Worm (Caenorhabditis elegans) whole organism, mixed stage, embryonic: ENCODE data around the gene ugt-45.

Experiments used
- M03D4.4 ChIP-seq: sonication (generic microtip); optimal IDR thresholded peaks from 2 replicates; lab custom pipeline; 2017; ENCODE audit warnings: mild to moderate bottlenecking, missing genetic modification characterization, missing compliant biosample characterization
- bed-3 ChIP-seq: fragments of 200-800 bp; sonication (Bioruptor generic); optimal IDR thresholded peaks from 3 replicates; lab custom pipeline; 2018; ENCODE audit warnings: mild to moderate bottlenecking, missing genetic modification characterization, moderate library complexity, missing compliant biosample characterization
- blmp-1 ChIP-seq: fragments of 150-350 bp; optimal IDR thresholded peaks from 2 replicates; lab custom pipeline; 2014; ENCODE audit warnings: missing biosample characterization, missing genetic modification characterization
- ceh-39 ChIP-seq: fragments of 150-350 bp; optimal IDR thresholded peaks from 2 replicates; lab custom pipeline; 2014; ENCODE audit warnings: missing biosample characterization, missing genetic modification characterization
- ceh-43 ChIP-seq: fragments of 200-800 bp; sonication (Bioruptor generic); optimal IDR thresholded peaks from 2 replicates; lab custom pipeline; 2018; ENCODE audit warnings: mild to moderate bottlenecking, missing genetic modification characterization, moderate library complexity, missing compliant biosample characterization
- ceh-83 ChIP-seq: fragments of 200-800 bp; sonication (Bioruptor generic); optimal IDR thresholded peaks from 2 replicates; lab custom pipeline; 2018; ENCODE audit warnings: mild to moderate bottlenecking, missing genetic modification characterization, missing compliant biosample characterization
- ces-1 ChIP-seq: fragments of 150-350 bp; optimal IDR thresholded peaks from 2 replicates; lab custom pipeline; 2014; ENCODE audit warnings: missing biosample characterization, missing genetic modification reagents, missing genetic modification characterization
- cnd-1 ChIP-seq: fragments of 200-800 bp; sonication (Bioruptor generic); optimal IDR thresholded peaks from 2 replicates; lab custom pipeline; 2018; ENCODE audit warnings: mild to moderate bottlenecking, missing genetic modification characterization, missing compliant biosample characterization
- drap-1 ChIP-seq: fragments of 200-800 bp; sonication (Bioruptor generic); optimal IDR thresholded peaks from 3 replicates; lab custom pipeline; 2018; ENCODE audit warnings: mild to moderate bottlenecking, missing genetic modification characterization, missing compliant biosample characterization
- elt-1 ChIP-seq: sonication (generic microtip); optimal IDR thresholded peaks from 2 replicates; lab custom pipeline; 2017; ENCODE audit warnings: missing genetic modification characterization, mild to moderate bottlenecking, missing compliant biosample characterization, antibody characterized with exemption, moderate library complexity, borderline replicate concordance; ENCODE audit not compliant: insufficient read depth
- elt-3 ChIP-seq: fragments of 150-350 bp; optimal IDR thresholded peaks from 2 replicates; lab custom pipeline; 2014; ENCODE audit warnings: missing biosample characterization, missing genetic modification characterization
- flh-1 ChIP-seq: fragments of 200-800 bp; sonication (Bioruptor generic); optimal IDR thresholded peaks from 2 replicates; lab custom pipeline; 2018; ENCODE audit warnings: mild to moderate bottlenecking, missing genetic modification characterization, moderate library complexity, missing compliant biosample characterization
- ham-2 ChIP-seq: fragments of 200-800 bp; sonication (Bioruptor generic); optimal IDR thresholded peaks from 2 replicates; lab custom pipeline; 2018; ENCODE audit warnings: mild to moderate bottlenecking, missing genetic modification characterization, missing compliant biosample characterization
- hlh-1 ChIP-seq: fragments of 150-350 bp; optimal IDR thresholded peaks from 2 replicates; lab custom pipeline; 2014; ENCODE audit warnings: missing biosample characterization, missing genetic modification reagents, missing genetic modification characterization
- lin-32 ChIP-seq: fragments of 200-800 bp; sonication (Bioruptor generic); optimal IDR thresholded peaks from 2 replicates; lab custom pipeline; 2018; ENCODE audit warnings: mild to moderate bottlenecking, missing genetic modification characterization, missing compliant biosample characterization
- lsy-2 ChIP-seq: fragments of 150-350 bp; optimal IDR thresholded peaks from 2 replicates; lab custom pipeline; 2014; ENCODE audit warnings: missing biosample characterization, missing genetic modification characterization
- mep-1 ChIP-seq: fragments of 150-350 bp; optimal IDR thresholded peaks from 2 replicates; lab custom pipeline; 2017; ENCODE audit warnings: missing biosample characterization, missing genetic modification reagents, missing genetic modification characterization, inconsistent platforms
- mls-2 ChIP-seq: sonication (generic microtip); optimal IDR thresholded peaks from 2 replicates; lab custom pipeline; 2016; ENCODE audit warnings: mild to moderate bottlenecking, missing genetic modification characterization, moderate library complexity, missing compliant biosample characterization
- nhr-12 ChIP-seq: fragments of 150-350 bp; optimal IDR thresholded peaks from 2 replicates; lab custom pipeline; 2014; ENCODE audit warnings: missing biosample characterization, missing genetic modification characterization
- nhr-2 ChIP-seq: fragments of 150-350 bp; optimal IDR thresholded peaks from 2 replicates; lab custom pipeline; 2014; ENCODE audit warnings: missing biosample characterization, missing genetic modification characterization
- nhr-237 ChIP-seq: fragments of 150-350 bp; optimal IDR thresholded peaks from 2 replicates; lab custom pipeline; 2014; ENCODE audit warnings: missing biosample characterization, missing genetic modification characterization
- nhr-28 ChIP-seq: fragments of 150-350 bp; optimal IDR thresholded peaks from 2 replicates; lab custom pipeline; 2014; ENCODE audit warnings: missing biosample characterization, missing genetic modification characterization
- pha-4 ChIP-seq: fragments of 150-350 bp; optimal IDR thresholded peaks from 2 replicates; lab custom pipeline; 2018; ENCODE audit warnings: missing biosample characterization, missing genetic modification reagents, missing genetic modification characterization
- sem-2 ChIP-seq: fragments of 200-800 bp; sonication (Bioruptor generic); optimal IDR thresholded peaks from 2 replicates; lab custom pipeline; 2018; ENCODE audit warnings: mild to moderate bottlenecking, missing genetic modification characterization, missing compliant biosample characterization
- snpc-4 ChIP-seq: fragments of 150-350 bp; optimal IDR thresholded peaks from 2 replicates; lab custom pipeline; 2014; ENCODE audit warnings: missing biosample characterization, missing genetic modification characterization
- sptf-1 ChIP-seq: sonication (generic microtip); optimal IDR thresholded peaks from 2 replicates; lab custom pipeline; 2017; ENCODE audit warnings: mild to moderate bottlenecking, missing genetic modification characterization, moderate library complexity, missing compliant biosample characterization
- tbx-8 ChIP-seq: fragments of 200-800 bp; sonication (Bioruptor generic); optimal IDR thresholded peaks from 2 replicates; lab custom pipeline; 2018; ENCODE audit warnings: mild to moderate bottlenecking, missing genetic modification characterization, moderate library complexity, missing compliant biosample characterization
- unc-120 ChIP-seq: sonication (generic microtip); optimal IDR thresholded peaks from 2 replicates; lab custom pipeline; 2017; ENCODE audit warnings: missing genetic modification characterization, missing compliant biosample characterization; ENCODE audit not compliant: poor library complexity, severe bottlenecking
- unc-39 ChIP-seq: fragments of 150-350 bp; optimal IDR thresholded peaks from 2 replicates; lab custom pipeline; 2014; ENCODE audit warnings: missing biosample characterization, missing genetic modification characterization
- unc-62 ChIP-seq: fragments of 150-350 bp; optimal IDR thresholded peaks from 2 replicates; lab custom pipeline; 2014; ENCODE audit warnings: missing biosample characterization, missing genetic modification reagents, missing genetic modification characterization
- zip-8 ChIP-seq: fragments of 150-350 bp; optimal IDR thresholded peaks from 2 replicates; lab custom pipeline; 2014; ENCODE audit warnings: missing biosample characterization, missing genetic modification characterization
- ztf-11 ChIP-seq: fragments of 150-350 bp; optimal IDR thresholded peaks from 2 replicates; lab custom pipeline; 2014; ENCODE audit warnings: missing biosample characterization, missing genetic modification characterization

ugt-45 gene

DNA sequence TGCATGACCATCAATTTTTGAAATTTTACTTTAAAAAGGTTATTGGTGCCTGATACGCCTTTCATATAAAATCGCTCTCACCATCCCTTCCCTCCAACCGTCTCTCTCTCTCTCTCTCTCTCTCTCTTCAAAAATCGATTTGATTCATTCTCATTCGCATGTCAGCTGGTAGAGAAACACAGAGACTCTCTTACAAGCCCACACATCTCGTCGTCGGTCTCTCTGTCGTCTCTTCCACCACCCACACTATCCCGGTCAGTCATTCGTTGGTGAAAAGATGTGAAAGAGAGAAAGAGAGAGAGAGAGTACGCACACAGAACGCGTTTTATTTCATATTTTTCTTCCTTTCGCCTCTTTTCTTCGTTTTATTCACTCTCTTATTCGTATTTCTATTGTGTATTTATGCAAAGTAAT is 8.5 kb downstream of the ugt-45 start:
- TF ChIP-seq mep-1 (peak; percentile 81), mls-2 (no peak), unc-120 (tag; lab: Kevin White, UChicago) (peak; percentile 56), blmp-1 (no peak), elt-1 (no peak), ceh-43 (GFP tag; lab: Kevin White, UChicago) (no peak), lsy-2 (peak; percentile 66), pha-4 (tag; lab: Kevin White, UChicago) (peak; percentile 60), ceh-83 (no peak), zip-8 (no peak), elt-3 (no peak), nhr-237 (peak; percentile 90), cnd-1 (tag; lab: Kevin White, UChicago) (peak; percentile 59), tbx-8 (peak; percentile 19), hlh-1 (tag; lab: Kevin White, UChicago) (peak; percentile 93), lin-32 (GFP tag; lab: Kevin White, UChicago) (no peak), ces-1 (GFP tag; lab: Kevin White, UChicago) (peak; percentile 77), ztf-11 (tag; lab: Kevin White, UChicago) (no peak), unc-62 (GFP tag; lab: Kevin White, UChicago) (peak; percentile 87), ceh-39 (peak; percentile 76), drap-1 (GFP tag; lab: Kevin White, UChicago) (peak; percentile 25), bed-3 (no peak), nhr-28 (tag; lab: Kevin White, UChicago) (no peak), unc-39 (no peak), snpc-4 (tag; lab: Kevin White, UChicago) (no peak), sptf-1 (tag; lab: Kevin White, UChicago) (no peak), nhr-12 (peak; percentile 0), sem-2 (GFP tag; lab: Kevin White, UChicago) (no peak), nhr-2 (tag; lab: Kevin White, UChicago) (no peak), M03D4.4 (peak; percentile 28)

DNA sequence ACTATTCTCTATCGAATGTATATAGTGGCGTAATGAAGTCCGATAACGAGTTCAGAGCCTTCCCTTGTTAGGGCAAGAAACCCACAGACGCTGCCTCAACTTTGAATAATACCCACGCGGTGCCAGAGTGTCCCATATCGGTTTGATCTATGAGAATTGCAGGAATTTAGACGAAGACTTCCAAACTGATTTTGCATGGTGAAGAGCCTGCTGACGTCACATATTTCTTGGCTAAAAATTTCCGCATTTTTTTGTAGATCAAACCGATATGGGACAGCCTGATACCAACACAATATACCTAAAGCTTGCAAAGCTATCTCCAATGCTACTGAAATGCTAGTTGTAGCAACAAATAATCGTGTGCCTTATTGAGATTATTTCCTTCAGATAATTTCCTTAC is 9.0 kb downstream of the ugt-45 start:
- TF ChIP-seq ceh-39: no peak
- no peak for TF ChIP-seq mep-1
- no peak for TF ChIP-seq M03D4.4
- no peak for TF ChIP-seq ztf-11 (tag; lab: Kevin White, UChicago)
- TF ChIP-seq sptf-1 (tag; lab: Kevin White, UChicago): no peak
- no peak for TF ChIP-seq ceh-83
- TF ChIP-seq zip-8: no peak

DNA sequence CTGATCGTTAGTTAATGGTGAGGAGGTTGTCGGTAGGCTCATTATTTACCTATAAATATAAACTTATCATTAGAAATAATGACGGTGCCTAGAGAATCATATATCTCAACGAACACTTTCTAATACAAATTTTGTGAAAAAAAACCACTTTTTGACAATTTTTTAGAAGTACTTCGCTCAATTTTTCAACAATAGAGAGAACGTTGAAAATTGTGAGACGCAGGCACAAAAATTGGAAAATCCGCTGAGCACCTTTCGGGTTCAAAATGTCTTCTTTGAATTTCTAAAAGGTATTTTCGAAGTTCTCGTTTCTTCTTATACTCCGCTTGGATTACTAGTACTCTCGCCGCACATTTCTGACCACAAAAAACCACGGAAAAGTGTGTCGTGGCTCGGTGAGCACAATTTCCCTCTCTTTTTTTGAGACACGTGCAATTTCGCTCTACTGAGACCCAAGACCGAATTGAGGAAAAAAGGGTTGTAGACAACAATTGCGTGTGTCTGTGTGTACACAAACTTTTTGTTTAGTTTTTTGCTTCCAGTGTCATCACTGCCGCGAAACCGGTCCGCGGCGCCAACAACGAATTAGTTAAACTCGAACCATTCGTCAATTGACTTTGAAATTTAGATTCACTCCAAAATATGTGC is 9.9 kb downstream of the ugt-45 start, which contains the start of gene nape-1:
nape-1 (minus strand) TSS at position 51 of the 648 bp plus-strand sequence.
- TF ChIP-seq mls-2 (no peak), hlh-1 (tag; lab: Kevin White, UChicago) (no peak), lsy-2 (no peak), unc-120 (tag; lab: Kevin White, UChicago) (no peak), ham-2 (no peak), ztf-11 (tag; lab: Kevin White, UChicago) (no peak), sptf-1 (tag; lab: Kevin White, UChicago) (no peak), nhr-2 (tag; lab: Kevin White, UChicago) (no peak), mep-1 (no peak), cnd-1 (tag; lab: Kevin White, UChicago) (no peak), flh-1 (no peak)
- TF ChIP-seq, all 35 proteins: peak for 0

- TF ChIP-seq bed-3 (no peak), ces-1 (GFP tag; lab: Kevin White, UChicago) (peak; percentile 6), unc-62 (GFP tag; lab: Kevin White, UChicago) (no peak), tbx-8 (no peak)
Measured at ce11 chrIV:3738655-3739403, 12.1 kb downstream of the ugt-45 start, which contains the start of gene nape-2. Gene nape-2, minus strand, starts transcription at chrIV:3738925.
